Worm (Caenorhabditis elegans): ENCODE measurements around the gene cnnm-5.
A peak's percentile ranks its signal among the peaks of the same experiment; 100 is the strongest.

Gene cnnm-5

ce11 chrIII:3804422-3804821, 24.6 kb downstream of the cnnm-5 start, which contains the start of gene xbx-5:
Gene xbx-5, minus strand, starts transcription at chrIII:3804477.
- TF ChIP-seq ama-1 (optimal IDR thresholded peaks at IDR 0.05): no peak
- TF ChIP-seq hmbx-1 (tag; optimal IDR thresholded peaks at IDR 0.05): no peak
- TF ChIP-seq F13C5.2 (tag; optimal IDR thresholded peaks at IDR 0.05): no peak
- TF ChIP-seq tbx-37 (GFP tag; conservative IDR thresholded peaks at IDR 0.05): no peak
- TF ChIP-seq flt-1 (GFP tag; IDR thresholded peaks at IDR 0.05): no peak

DNA sequence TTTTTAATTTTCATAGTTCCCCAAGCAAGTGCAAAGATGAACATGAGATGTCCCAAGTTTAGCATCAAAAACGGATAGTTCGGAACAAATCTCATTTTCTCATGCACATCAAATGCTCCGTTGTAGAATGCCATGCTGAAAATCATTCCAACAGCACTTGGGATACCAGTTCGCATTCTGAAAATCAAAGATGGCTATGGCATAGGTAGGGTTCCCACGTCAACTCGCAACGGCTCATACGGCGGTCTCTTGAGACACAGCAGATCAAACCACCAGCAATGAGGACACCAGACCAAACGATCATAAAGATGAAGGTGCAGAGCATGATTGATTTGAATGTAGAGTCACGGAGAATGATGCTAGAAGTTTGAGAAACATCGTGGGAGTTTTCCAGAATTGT, 25.9 kb downstream of the cnnm-5 start:
- no peak for TF ChIP-seq scrt-1 (GFP tag; IDR thresholded peaks at IDR 0.05)
- TF ChIP-seq tra-4 (tag; optimal IDR thresholded peaks at IDR 0.05): no peak

ce11 chrIII:3801379-3801894, 27.6 kb downstream of the cnnm-5 start:
- TF ChIP-seq aly-1 (tag; optimal IDR thresholded peaks at IDR 0.05) (no peak), ceh-36 (tag; optimal IDR thresholded peaks at IDR 0.05) (peak; percentile 55), tbx-11 (GFP tag; IDR thresholded peaks at IDR 0.05) (no peak), ets-7 (tag; optimal IDR thresholded peaks at IDR 0.05) (no peak), hnd-1 (tag; optimal IDR thresholded peaks at IDR 0.05) (no peak), tbx-37 (GFP tag; conservative IDR thresholded peaks at IDR 0.05) (no peak), ama-1 (optimal IDR thresholded peaks at IDR 0.05) (no peak), sea-1 (GFP tag; conservative IDR thresholded peaks at IDR 0.05) (no peak), flt-1 (GFP tag; IDR thresholded peaks at IDR 0.05) (no peak), pes-1 (GFP tag; IDR thresholded peaks at IDR 0.05) (peak; percentile 43), hmbx-1 (tag; optimal IDR thresholded peaks at IDR 0.05) (no peak), scrt-1 (GFP tag; IDR thresholded peaks at IDR 0.05) (no peak), F13C5.2 (tag; optimal IDR thresholded peaks at IDR 0.05) (peak; percentile 66), tra-4 (tag; optimal IDR thresholded peaks at IDR 0.05) (no peak), hmg-4 (GFP tag; optimal IDR thresholded peaks at IDR 0.05) (peak; percentile 84), B0310.2 (tag; optimal IDR thresholded peaks at IDR 0.05) (no peak), ceh-13 (GFP tag; optimal IDR thresholded peaks at IDR 0.05) (no peak)

- TF ChIP-seq B0310.2 (tag; optimal IDR thresholded peaks at IDR 0.05) (no peak), sea-1 (GFP tag; conservative IDR thresholded peaks at IDR 0.05) (no peak), ama-1 (optimal IDR thresholded peaks at IDR 0.05) (no peak), ceh-36 (tag; optimal IDR thresholded peaks at IDR 0.05) (no peak), flt-1 (GFP tag; IDR thresholded peaks at IDR 0.05) (no peak), F13C5.2 (tag; optimal IDR thresholded peaks at IDR 0.05) (no peak), pes-1 (GFP tag; IDR thresholded peaks at IDR 0.05) (no peak), ceh-13 (GFP tag; optimal IDR thresholded peaks at IDR 0.05) (no peak), scrt-1 (GFP tag; IDR thresholded peaks at IDR 0.05) (no peak), hmbx-1 (tag; optimal IDR thresholded peaks at IDR 0.05) (no peak), tra-4 (tag; optimal IDR thresholded peaks at IDR 0.05) (no peak), tbx-11 (GFP tag; IDR thresholded peaks at IDR 0.05) (no peak), tbx-37 (GFP tag; conservative IDR thresholded peaks at IDR 0.05) (no peak), hnd-1 (tag; optimal IDR thresholded peaks at IDR 0.05) (no peak), ets-7 (tag; optimal IDR thresholded peaks at IDR 0.05) (no peak), aly-1 (tag; optimal IDR thresholded peaks at IDR 0.05) (no peak), hmg-4 (GFP tag; optimal IDR thresholded peaks at IDR 0.05) (no peak)
Observed at ce11 chrIII:3800934-3801252, 28.1 kb downstream of the cnnm-5 start.

ce11 chrIII:3800240-3800933, 28.6 kb downstream of the cnnm-5 start, which contains the start of gene mtm-3:
Gene mtm-3, minus strand, starts transcription at chrIII:3800467.
- TF ChIP-seq ama-1 (optimal IDR thresholded peaks at IDR 0.05): no peak

DNA sequence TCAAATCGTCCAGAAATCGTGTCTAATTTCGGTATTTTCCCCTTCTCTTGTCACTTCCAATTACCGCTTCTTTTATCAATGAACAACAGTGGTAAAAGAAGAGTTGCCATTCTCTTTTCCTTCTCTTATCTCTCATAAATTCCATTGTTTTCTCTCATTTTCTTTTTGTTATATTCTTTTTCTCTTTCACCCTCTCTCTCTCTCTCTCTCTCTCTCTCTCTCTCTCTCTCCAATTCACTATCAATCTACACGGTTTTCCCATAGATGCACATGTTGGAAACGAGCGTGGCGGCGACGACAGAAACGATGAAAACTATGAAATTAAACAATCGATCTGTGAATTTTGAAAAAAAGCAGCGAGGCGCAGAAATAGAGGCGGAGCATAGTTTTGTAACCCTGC, 29.8 kb downstream of the cnnm-5 start:
- TF ChIP-seq tbx-37 (GFP tag; conservative IDR thresholded peaks at IDR 0.05) (no peak), flt-1 (GFP tag; IDR thresholded peaks at IDR 0.05) (no peak)

- no peak for TF ChIP-seq tbx-11 (GFP tag; IDR thresholded peaks at IDR 0.05)
- TF ChIP-seq flt-1 (GFP tag; IDR thresholded peaks at IDR 0.05): no peak
- no peak for TF ChIP-seq ama-1 (optimal IDR thresholded peaks at IDR 0.05)
- no peak for TF ChIP-seq hmbx-1 (tag; optimal IDR thresholded peaks at IDR 0.05)
- no peak for TF ChIP-seq ceh-36 (tag; optimal IDR thresholded peaks at IDR 0.05)
- TF ChIP-seq B0310.2 (tag; optimal IDR thresholded peaks at IDR 0.05): no peak
Observed at ce11 chrIII:3798416-3798815, 30.6 kb downstream of the cnnm-5 start.

DNA sequence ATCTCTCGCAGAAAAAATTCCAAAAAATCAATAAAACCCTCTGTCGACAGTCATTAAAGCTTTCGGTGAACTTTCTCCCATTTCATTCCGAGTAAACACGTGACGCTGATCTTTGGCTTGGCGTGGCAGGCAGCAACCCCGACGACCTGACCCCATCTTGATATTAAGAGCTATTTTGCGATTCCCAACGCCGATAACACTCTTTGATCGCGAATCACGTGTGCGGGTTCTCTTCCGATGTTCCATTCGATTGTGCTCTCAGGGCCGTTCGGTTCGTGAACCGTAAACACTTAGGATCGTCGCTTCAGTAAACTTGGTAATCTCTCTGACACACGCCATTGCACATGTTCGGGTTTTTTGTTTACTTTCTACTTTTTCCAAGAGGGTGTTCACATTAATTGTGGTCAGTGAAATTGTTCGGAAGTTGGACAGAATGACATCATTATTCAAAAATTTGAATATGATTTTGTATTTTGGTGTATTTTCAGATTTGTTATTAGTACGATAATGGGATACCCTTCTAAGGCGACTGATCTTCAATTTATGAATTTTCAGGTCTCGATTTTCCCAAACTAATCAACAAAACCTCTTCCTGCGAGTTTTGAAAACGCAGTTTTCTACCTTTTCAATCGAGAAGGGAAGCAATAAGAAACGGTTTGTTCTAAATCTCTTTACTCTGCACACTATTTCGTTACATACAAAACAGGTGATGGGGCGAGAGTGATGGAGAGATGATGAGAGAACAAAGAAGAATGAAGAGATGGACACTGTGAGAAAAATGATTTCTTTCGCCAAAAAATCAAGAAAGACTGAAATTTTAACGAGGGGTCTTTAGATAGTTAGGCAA, 31.6 kb downstream of the cnnm-5 start:
- TF ChIP-seq tbx-11 (GFP tag; IDR thresholded peaks at IDR 0.05): no peak
- no peak for TF ChIP-seq B0310.2 (tag; optimal IDR thresholded peaks at IDR 0.05)
- no peak for TF ChIP-seq tbx-37 (GFP tag; conservative IDR thresholded peaks at IDR 0.05)
- TF ChIP-seq pes-1 (GFP tag; IDR thresholded peaks at IDR 0.05): no peak
- TF ChIP-seq scrt-1 (GFP tag; IDR thresholded peaks at IDR 0.05): no peak
- TF ChIP-seq F13C5.2 (tag; optimal IDR thresholded peaks at IDR 0.05): no peak
- TF ChIP-seq ama-1 (optimal IDR thresholded peaks at IDR 0.05): no peak
- no peak for TF ChIP-seq ceh-36 (tag; optimal IDR thresholded peaks at IDR 0.05)
- TF ChIP-seq tra-4 (tag; optimal IDR thresholded peaks at IDR 0.05): no peak
- TF ChIP-seq hmbx-1 (tag; optimal IDR thresholded peaks at IDR 0.05): no peak
- no peak for TF ChIP-seq hmg-4 (GFP tag; optimal IDR thresholded peaks at IDR 0.05)
- TF ChIP-seq ets-7 (tag; optimal IDR thresholded peaks at IDR 0.05): no peak
- TF ChIP-seq hnd-1 (tag; optimal IDR thresholded peaks at IDR 0.05): no peak
- no peak for TF ChIP-seq ceh-13 (GFP tag; optimal IDR thresholded peaks at IDR 0.05)
- TF ChIP-seq flt-1 (GFP tag; IDR thresholded peaks at IDR 0.05): no peak
- no peak for TF ChIP-seq sea-1 (GFP tag; conservative IDR thresholded peaks at IDR 0.05)
- TF ChIP-seq aly-1 (tag; optimal IDR thresholded peaks at IDR 0.05): no peak

All from whole organism, early embryonic.